Worm (Caenorhabditis elegans) whole organism, L3 larva: Measurements from ENCODE around the gene F07C3.3.

Experiments
- ZK546.5 ChIP-seq: sonication (generic microtip); optimal IDR thresholded peaks from 2 replicates; lab custom pipeline; 2017; ENCODE audit warnings: missing biosample characterization, missing genetic modification characterization
- ama-1 ChIP-seq: fragments of 150-350 bp; optimal IDR thresholded peaks from 2 replicates; lab custom pipeline; 2018
- ceh-16 ChIP-seq: sonication (generic microtip); optimal IDR thresholded peaks from 2 replicates; lab custom pipeline; 2017; ENCODE audit warnings: missing biosample characterization, missing genetic modification characterization
- ceh-82 ChIP-seq: fragments of 150-350 bp; optimal IDR thresholded peaks from 2 replicates; lab custom pipeline; 2014; ENCODE audit warnings: missing biosample characterization, missing genetic modification characterization
- ceh-9 ChIP-seq: sonication (generic microtip); optimal IDR thresholded peaks from 2 replicates; lab custom pipeline; 2018; ENCODE audit warnings: missing biosample characterization, missing genetic modification characterization
- egl-27 ChIP-seq: sonication (generic microtip); optimal IDR thresholded peaks from 4 replicates; lab custom pipeline; 2017; ENCODE audit warnings: missing biosample characterization, missing genetic modification reagents, missing genetic modification characterization
- egl-5 ChIP-seq: fragments of 150-350 bp; optimal IDR thresholded peaks from 2 replicates; lab custom pipeline; 2017; ENCODE audit warnings: missing biosample characterization, missing genetic modification reagents, missing genetic modification characterization, inconsistent platforms
- elt-1 ChIP-seq: fragments of 150-350 bp; optimal IDR thresholded peaks from 2 replicates; lab custom pipeline; 2014; ENCODE audit warnings: missing biosample characterization, missing genetic modification characterization
- elt-2 ChIP-seq: sonication (generic microtip); optimal IDR thresholded peaks from 2 replicates; lab custom pipeline; 2016; ENCODE audit warnings: missing genetic modification reagents, mild to moderate bottlenecking, missing genetic modification characterization, missing compliant biosample characterization
- elt-3 ChIP-seq, 3 experiments: fragments of 150-350 bp in 1 of 3; sonication (generic microtip) in 2 of 3; optimal IDR thresholded peaks; 2 replicates in 2 of 3; 4 replicates in 1 of 3; lab custom pipeline; 2014 to 2017; ENCODE audit warnings: missing biosample characterization in 3 of 3, missing genetic modification characterization in 3 of 3
- fkh-2 ChIP-seq: fragments of 150-350 bp; optimal IDR thresholded peaks from 2 replicates; lab custom pipeline; 2014; ENCODE audit warnings: missing biosample characterization, missing genetic modification reagents, missing genetic modification characterization
- hmg-11 ChIP-seq: sonication (generic microtip); optimal IDR thresholded peaks from 2 replicates; lab custom pipeline; 2016; ENCODE audit warnings: missing genetic modification characterization, missing compliant biosample characterization
- jun-1 ChIP-seq: fragments of 150-350 bp; optimal IDR thresholded peaks from 2 replicates; lab custom pipeline; 2014; ENCODE audit warnings: missing biosample characterization, missing genetic modification reagents, missing genetic modification characterization
- lin-15B ChIP-seq: fragments of 150-350 bp; optimal IDR thresholded peaks from 2 replicates; lab custom pipeline; 2014; ENCODE audit warnings: missing biosample characterization, missing genetic modification characterization
- lin-39 ChIP-seq: fragments of 150-350 bp; optimal IDR thresholded peaks from 2 replicates; lab custom pipeline; 2018; ENCODE audit warnings: missing biosample characterization, missing genetic modification reagents, missing genetic modification characterization
- lsy-12 ChIP-seq: sonication (generic microtip); optimal IDR thresholded peaks from 2 replicates; lab custom pipeline; 2016; ENCODE audit warnings: mild to moderate bottlenecking, missing genetic modification characterization, missing compliant biosample characterization
- mdl-1 ChIP-seq: fragments of 150-350 bp; optimal IDR thresholded peaks from 2 replicates; lab custom pipeline; 2014; ENCODE audit warnings: missing biosample characterization, missing genetic modification characterization
- mml-1 ChIP-seq: fragments of 150-350 bp; sonication (generic microtip); optimal IDR thresholded peaks from 3 replicates; lab custom pipeline; 2014; ENCODE audit warnings: missing biosample characterization, missing genetic modification characterization
- nfya-1 ChIP-seq: sonication (generic microtip); optimal IDR thresholded peaks from 2 replicates; lab custom pipeline; 2017; ENCODE audit warnings: missing genetic modification characterization, mild to moderate bottlenecking, missing compliant biosample characterization, antibody characterized with exemption, moderate library complexity; ENCODE audit not compliant: insufficient read depth
- nhr-11 ChIP-seq: fragments of 150-350 bp; optimal IDR thresholded peaks from 2 replicates; lab custom pipeline; 2014; ENCODE audit warnings: missing biosample characterization, missing genetic modification characterization
- nhr-23 ChIP-seq: fragments of 150-350 bp; optimal IDR thresholded peaks from 2 replicates; lab custom pipeline; 2014; ENCODE audit warnings: missing biosample characterization, missing genetic modification reagents, missing genetic modification characterization
- nhr-237 ChIP-seq: fragments of 150-350 bp; optimal IDR thresholded peaks from 2 replicates; lab custom pipeline; 2014; ENCODE audit warnings: missing biosample characterization, missing genetic modification characterization
- nhr-25 ChIP-seq: sonication (generic microtip); optimal IDR thresholded peaks from 2 replicates; lab custom pipeline; 2017; ENCODE audit warnings: missing biosample characterization, missing genetic modification characterization
- nhr-28 ChIP-seq: fragments of 150-350 bp; optimal IDR thresholded peaks from 2 replicates; lab custom pipeline; 2014; ENCODE audit warnings: missing biosample characterization, missing genetic modification characterization
- nhr-76 ChIP-seq: fragments of 150-350 bp; sonication (generic microtip); optimal IDR thresholded peaks from 5 replicates; lab custom pipeline; 2014; ENCODE audit warnings: missing biosample characterization, missing genetic modification characterization
- nhr-77 ChIP-seq: fragments of 150-350 bp; optimal IDR thresholded peaks from 2 replicates; lab custom pipeline; 2014; ENCODE audit warnings: missing biosample characterization, missing genetic modification characterization
- pha-4 ChIP-seq: fragments of 150-350 bp; optimal IDR thresholded peaks from 2 replicates; lab custom pipeline; 2014; ENCODE audit warnings: missing biosample characterization, missing genetic modification reagents, missing genetic modification characterization
- pqm-1 ChIP-seq: fragments of 150-350 bp; optimal IDR thresholded peaks from 2 replicates; lab custom pipeline; 2017; ENCODE audit warnings: missing biosample characterization, missing genetic modification characterization, inconsistent platforms
- skn-1 ChIP-seq: fragments of 150-350 bp; optimal IDR thresholded peaks from 2 replicates; lab custom pipeline; 2014; ENCODE audit warnings: missing biosample characterization, missing genetic modification characterization
- snpc-4 ChIP-seq: fragments of 150-350 bp; optimal IDR thresholded peaks from 2 replicates; lab custom pipeline; 2014; ENCODE audit warnings: missing biosample characterization, missing genetic modification characterization
- unc-39 ChIP-seq: sonication (generic microtip); optimal IDR thresholded peaks from 4 replicates; lab custom pipeline; 2017; ENCODE audit warnings: missing biosample characterization, missing genetic modification characterization
- unc-62 ChIP-seq: fragments of 150-350 bp; sonication (generic microtip); optimal IDR thresholded peaks from 4 replicates; lab custom pipeline; 2014; ENCODE audit warnings: missing biosample characterization, missing genetic modification reagents, missing genetic modification characterization
- ztf-11 ChIP-seq: fragments of 150-350 bp; optimal IDR thresholded peaks from 2 replicates; lab custom pipeline; 2014; ENCODE audit warnings: missing biosample characterization, missing genetic modification characterization

The F07C3.3 gene

DNA sequence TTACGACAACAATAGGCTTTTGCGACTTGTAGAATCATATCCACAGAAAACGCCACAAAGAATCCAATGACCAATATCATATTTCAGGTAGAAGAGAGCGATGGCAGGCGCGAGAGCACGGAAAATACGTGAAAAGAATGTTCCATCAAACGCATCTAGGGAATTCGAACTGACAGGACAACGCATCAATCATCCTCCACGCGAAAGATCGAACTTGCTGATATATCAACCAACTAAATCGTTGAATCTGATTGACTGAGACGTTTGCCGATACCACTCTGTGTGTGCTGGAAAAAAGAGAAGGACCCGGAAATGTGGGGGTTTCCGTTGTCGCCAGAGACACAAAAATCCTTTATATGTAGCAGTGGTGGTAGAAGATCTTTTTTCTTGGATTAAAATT lies 14.0 kb downstream of the F07C3.3 start:
- no peak for TF ChIP-seq ztf-11 (tag; lab: Kevin White, UChicago)
- peak; percentile 84 for TF ChIP-seq elt-1 (tag; lab: Kevin White, UChicago)
- peak; percentile 54 for TF ChIP-seq lin-39
- TF ChIP-seq unc-62 (GFP tag; lab: Kevin White, UChicago) = peak; percentile 93
- TF ChIP-seq, all 47 proteins: peak for 3

DNA sequence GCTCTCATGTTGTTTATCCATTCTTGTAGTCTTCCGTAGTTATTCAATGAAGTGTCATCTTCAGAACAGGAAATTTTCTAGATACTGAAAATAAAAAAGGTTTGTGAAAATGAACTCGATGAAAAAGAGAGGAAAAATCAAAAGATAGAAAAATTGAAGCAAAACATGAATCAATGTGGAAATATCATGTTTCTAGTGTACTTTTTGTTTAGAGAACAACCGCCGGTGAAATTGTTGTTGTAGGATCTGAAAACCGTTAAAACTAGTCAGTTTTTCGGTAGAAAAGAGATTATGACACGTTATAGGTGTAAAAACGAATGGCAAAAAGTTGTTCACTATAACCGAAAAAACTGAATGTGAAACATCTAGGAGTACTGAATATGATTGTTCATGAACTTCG lies 15.0 kb downstream of the F07C3.3 start, which contains the start of gene pacs-1:
pacs-1 (minus strand) TSS at position 101 of the 400 bp plus-strand sequence.
- TF ChIP-seq nhr-28 (no peak), ceh-82 (tag; lab: Kevin White, UChicago) (no peak), nhr-77 (no peak), elt-1 (tag; lab: Kevin White, UChicago) (no peak), ztf-11 (tag; lab: Kevin White, UChicago) (no peak), pqm-1 (tag; lab: Kevin White, UChicago) (no peak), ZK546.5 (tag; lab: Kevin White, UChicago) (no peak), jun-1 (tag; lab: Kevin White, UChicago) (no peak), mdl-1 (tag; lab: Kevin White, UChicago) (no peak), nhr-11 (tag; lab: Kevin White, UChicago) (no peak), lsy-12 (no peak), hmg-11 (tag; lab: Kevin White, UChicago) (no peak), skn-1 (tag; lab: Kevin White, UChicago) (no peak), mml-1 (no peak), nhr-76 (tag; lab: Kevin White, UChicago) (no peak), nhr-25 (tag; lab: Kevin White, UChicago) (no peak), unc-39 (no peak)

DNA sequence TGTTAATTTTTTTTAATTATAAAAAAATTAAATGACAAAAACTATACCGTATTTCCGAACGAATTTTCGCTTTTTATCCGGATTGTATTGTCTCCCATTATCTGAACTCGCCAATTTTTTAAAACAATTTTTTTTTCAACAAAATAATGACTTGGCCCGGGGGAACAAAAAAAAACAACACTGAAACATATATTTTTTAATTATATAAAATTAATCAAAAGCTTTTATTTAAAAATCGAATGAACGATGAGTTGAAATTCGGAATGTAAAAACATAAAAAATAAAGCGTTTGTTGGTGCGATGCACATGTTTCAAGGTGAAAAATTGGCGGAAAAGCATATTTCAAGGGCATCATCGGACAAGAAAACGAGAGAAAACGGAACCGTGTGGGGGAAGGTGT lies 18.6 kb downstream of the F07C3.3 start, which contains the start of gene mdt-27:
mdt-27 (minus strand) TSS at position 101 of the 400 bp plus-strand sequence.
- TF ChIP-seq mdl-1 (tag; lab: Kevin White, UChicago) (no peak), nhr-23 (tag; lab: Kevin White, UChicago) (no peak), ceh-9 (tag; lab: Kevin White, UChicago) (no peak), elt-3 (tag; optimal IDR thresholded peaks at IDR 0.05; lab: Kevin White, UChicago) (no peak), ztf-11 (tag; lab: Kevin White, UChicago) (no peak)

DNA sequence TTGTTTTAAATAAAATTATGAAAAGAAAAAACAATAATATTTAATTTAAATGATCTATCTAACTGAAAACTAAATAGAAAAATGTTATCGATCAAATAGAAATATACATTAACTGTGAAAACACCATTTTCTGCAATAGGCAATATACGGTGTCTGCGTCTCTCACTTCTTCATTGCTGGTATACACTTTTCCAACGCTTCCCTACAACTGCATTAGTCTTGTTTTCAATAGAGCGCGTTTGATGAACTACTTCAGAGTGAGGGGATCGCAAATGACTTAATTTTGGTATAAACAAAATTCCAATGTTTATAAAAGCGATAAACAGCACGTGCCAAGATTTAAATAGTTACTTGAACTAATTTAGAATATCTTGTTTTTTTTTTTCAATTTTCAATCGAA lies 19.7 kb downstream of the F07C3.3 start:
- TF ChIP-seq snpc-4 (tag; lab: Kevin White, UChicago) (peak; percentile 73), lin-39 (peak; percentile 79), nhr-25 (tag; lab: Kevin White, UChicago) (peak; percentile 80), pqm-1 (tag; lab: Kevin White, UChicago) (peak; percentile 33), lsy-12 (no peak), ztf-11 (tag; lab: Kevin White, UChicago) (no peak), ama-1 (no peak), egl-5 (peak; percentile 92), fkh-2 (tag; lab: Kevin White, UChicago) (peak; percentile 17), nhr-76 (tag; lab: Kevin White, UChicago) (no peak), egl-27 (no peak), pha-4 (tag; lab: Kevin White, UChicago) (peak; percentile 91), nhr-23 (tag; lab: Kevin White, UChicago) (peak; percentile 54), elt-2 (tag; lab: Kevin White, UChicago) (peak; percentile 53), ceh-16 (no peak), mdl-1 (tag; lab: Kevin White, UChicago) (no peak), hmg-11 (tag; lab: Kevin White, UChicago) (peak; percentile 54), nfya-1 (tag; lab: Kevin White, UChicago) (peak; percentile 81), lin-15B (tag; lab: Kevin White, UChicago) (peak; percentile 90), nhr-237 (tag; lab: Kevin White, UChicago) (no peak)

DNA sequence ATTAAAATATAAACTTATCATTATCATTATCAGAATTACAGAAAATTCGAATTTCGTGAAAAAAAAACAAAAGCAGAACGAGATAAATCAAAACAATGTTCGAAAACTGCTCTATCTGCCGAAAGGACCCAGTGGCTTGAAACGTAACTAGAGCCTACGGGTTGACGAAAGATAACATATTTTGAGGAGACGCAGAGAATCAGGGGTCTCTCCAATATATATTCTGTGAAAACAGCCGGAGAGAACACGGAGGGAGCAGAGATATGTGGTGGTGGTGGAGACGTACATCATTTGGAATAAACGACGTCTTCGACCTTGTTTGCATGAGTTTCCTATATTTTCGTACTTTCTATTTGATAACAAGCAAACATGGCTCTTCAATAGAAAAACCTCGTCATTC lies 23.3 kb downstream of the F07C3.3 start:
- TF ChIP-seq nfya-1 (tag; lab: Kevin White, UChicago) (peak; percentile 27), hmg-11 (tag; lab: Kevin White, UChicago) (peak; percentile 47), snpc-4 (tag; lab: Kevin White, UChicago) (no peak)
